Worm (Caenorhabditis elegans) whole organism, L3 larva: Measurements from ENCODE around the gene nhr-4.
A peak's percentile ranks its signal among the peaks of the same experiment; 100 is the strongest.

Experiments
- R02D3.7 ChIP-seq: fragments of 150-350 bp; optimal IDR thresholded peaks from 2 replicates; lab custom pipeline; 2014; ENCODE audit warnings: missing biosample characterization, missing genetic modification characterization
- ZK546.5 ChIP-seq: sonication (generic microtip); optimal IDR thresholded peaks from 2 replicates; lab custom pipeline; 2017; ENCODE audit warnings: missing biosample characterization, missing genetic modification characterization
- aly-2 ChIP-seq: fragments of 150-350 bp; optimal IDR thresholded peaks from 2 replicates; lab custom pipeline; 2014; ENCODE audit warnings: missing biosample characterization, missing genetic modification characterization
- ama-1 ChIP-seq: fragments of 150-350 bp; optimal IDR thresholded peaks from 2 replicates; lab custom pipeline; 2018
- ceh-16 ChIP-seq: sonication (generic microtip); optimal IDR thresholded peaks from 2 replicates; lab custom pipeline; 2017; ENCODE audit warnings: missing biosample characterization, missing genetic modification characterization
- ceh-28 ChIP-seq: fragments of 150-350 bp; optimal IDR thresholded peaks from 2 replicates; lab custom pipeline; 2014; ENCODE audit warnings: missing biosample characterization, missing genetic modification reagents, missing genetic modification characterization
- ceh-82 ChIP-seq: fragments of 150-350 bp; optimal IDR thresholded peaks from 2 replicates; lab custom pipeline; 2014; ENCODE audit warnings: missing biosample characterization, missing genetic modification characterization
- ceh-9 ChIP-seq: sonication (generic microtip); optimal IDR thresholded peaks from 2 replicates; lab custom pipeline; 2018; ENCODE audit warnings: missing biosample characterization, missing genetic modification characterization
- daf-12 ChIP-seq: fragments of 150-350 bp; optimal IDR thresholded peaks from 2 replicates; lab custom pipeline; 2014; ENCODE audit warnings: missing biosample characterization, missing genetic modification reagents, missing genetic modification characterization
- egl-27 ChIP-seq: sonication (generic microtip); optimal IDR thresholded peaks from 4 replicates; lab custom pipeline; 2017; ENCODE audit warnings: missing biosample characterization, missing genetic modification reagents, missing genetic modification characterization
- egl-5 ChIP-seq: fragments of 150-350 bp; optimal IDR thresholded peaks from 2 replicates; lab custom pipeline; 2017; ENCODE audit warnings: missing biosample characterization, missing genetic modification reagents, missing genetic modification characterization, inconsistent platforms
- elt-2 ChIP-seq: sonication (generic microtip); optimal IDR thresholded peaks from 2 replicates; lab custom pipeline; 2016; ENCODE audit warnings: missing genetic modification reagents, mild to moderate bottlenecking, missing genetic modification characterization, missing compliant biosample characterization
- elt-3 ChIP-seq, 3 experiments: fragments of 150-350 bp in 1 of 3; sonication (generic microtip) in 2 of 3; optimal IDR thresholded peaks; 2 replicates in 2 of 3; 4 replicates in 1 of 3; lab custom pipeline; 2014 to 2017; ENCODE audit warnings: missing biosample characterization in 3 of 3, missing genetic modification characterization in 3 of 3
- eor-1 ChIP-seq, 2 experiments: fragments of 150-350 bp; optimal IDR thresholded peaks; 2 replicates each; lab custom pipeline; 2014 to 2018; ENCODE audit warnings: missing biosample characterization in 2 of 2, missing genetic modification characterization in 2 of 2
- fkh-10 ChIP-seq: sonication (generic microtip); optimal IDR thresholded peaks from 2 replicates; lab custom pipeline; 2017; ENCODE audit warnings: missing biosample characterization, missing genetic modification reagents, missing genetic modification characterization
- fkh-2 ChIP-seq: fragments of 150-350 bp; optimal IDR thresholded peaks from 2 replicates; lab custom pipeline; 2014; ENCODE audit warnings: missing biosample characterization, missing genetic modification reagents, missing genetic modification characterization
- fos-1 ChIP-seq: fragments of 150-350 bp; optimal IDR thresholded peaks from 2 replicates; lab custom pipeline; 2014; ENCODE audit warnings: missing biosample characterization, missing genetic modification characterization
- hmg-11 ChIP-seq: sonication (generic microtip); optimal IDR thresholded peaks from 2 replicates; lab custom pipeline; 2016; ENCODE audit warnings: missing genetic modification characterization, missing compliant biosample characterization
- jun-1 ChIP-seq: fragments of 150-350 bp; optimal IDR thresholded peaks from 2 replicates; lab custom pipeline; 2014; ENCODE audit warnings: missing biosample characterization, missing genetic modification reagents, missing genetic modification characterization
- lin-15B ChIP-seq: fragments of 150-350 bp; optimal IDR thresholded peaks from 2 replicates; lab custom pipeline; 2014; ENCODE audit warnings: missing biosample characterization, missing genetic modification characterization
- lin-39 ChIP-seq: fragments of 150-350 bp; optimal IDR thresholded peaks from 2 replicates; lab custom pipeline; 2018; ENCODE audit warnings: missing biosample characterization, missing genetic modification reagents, missing genetic modification characterization
- lsy-12 ChIP-seq: sonication (generic microtip); optimal IDR thresholded peaks from 2 replicates; lab custom pipeline; 2016; ENCODE audit warnings: mild to moderate bottlenecking, missing genetic modification characterization, missing compliant biosample characterization
- mdl-1 ChIP-seq: fragments of 150-350 bp; optimal IDR thresholded peaks from 2 replicates; lab custom pipeline; 2014; ENCODE audit warnings: missing biosample characterization, missing genetic modification characterization
- nhr-11 ChIP-seq: fragments of 150-350 bp; optimal IDR thresholded peaks from 2 replicates; lab custom pipeline; 2014; ENCODE audit warnings: missing biosample characterization, missing genetic modification characterization
- nhr-12 ChIP-seq: fragments of 150-350 bp; optimal IDR thresholded peaks from 2 replicates; lab custom pipeline; 2014; ENCODE audit warnings: missing biosample characterization, missing genetic modification characterization
- nhr-237 ChIP-seq: fragments of 150-350 bp; optimal IDR thresholded peaks from 2 replicates; lab custom pipeline; 2014; ENCODE audit warnings: missing biosample characterization, missing genetic modification characterization
- nhr-25 ChIP-seq: sonication (generic microtip); optimal IDR thresholded peaks from 2 replicates; lab custom pipeline; 2017; ENCODE audit warnings: missing biosample characterization, missing genetic modification characterization
- nhr-28 ChIP-seq: fragments of 150-350 bp; optimal IDR thresholded peaks from 2 replicates; lab custom pipeline; 2014; ENCODE audit warnings: missing biosample characterization, missing genetic modification characterization
- nhr-43 ChIP-seq: sonication (generic microtip); optimal IDR thresholded peaks from 2 replicates; lab custom pipeline; 2016; ENCODE audit warnings: mild to moderate bottlenecking, missing genetic modification characterization, missing compliant biosample characterization; ENCODE audit not compliant: poor library complexity, severe bottlenecking
- nhr-67 ChIP-seq: fragments of 150-350 bp; optimal IDR thresholded peaks from 2 replicates; lab custom pipeline; 2014; ENCODE audit warnings: missing biosample characterization, missing genetic modification characterization
- nhr-76 ChIP-seq: fragments of 150-350 bp; sonication (generic microtip); optimal IDR thresholded peaks from 5 replicates; lab custom pipeline; 2014; ENCODE audit warnings: missing biosample characterization, missing genetic modification characterization
- nhr-77 ChIP-seq: fragments of 150-350 bp; optimal IDR thresholded peaks from 2 replicates; lab custom pipeline; 2014; ENCODE audit warnings: missing biosample characterization, missing genetic modification characterization
- pha-4 ChIP-seq: fragments of 150-350 bp; optimal IDR thresholded peaks from 2 replicates; lab custom pipeline; 2014; ENCODE audit warnings: missing biosample characterization, missing genetic modification reagents, missing genetic modification characterization
- pqm-1 ChIP-seq: fragments of 150-350 bp; optimal IDR thresholded peaks from 2 replicates; lab custom pipeline; 2017; ENCODE audit warnings: missing biosample characterization, missing genetic modification characterization, inconsistent platforms
- sea-2 ChIP-seq: fragments of 150-350 bp; sonication (generic microtip); optimal IDR thresholded peaks from 4 replicates; lab custom pipeline; 2014; ENCODE audit warnings: missing biosample characterization, missing genetic modification reagents, missing genetic modification characterization
- skn-1 ChIP-seq: fragments of 150-350 bp; optimal IDR thresholded peaks from 2 replicates; lab custom pipeline; 2014; ENCODE audit warnings: missing biosample characterization, missing genetic modification characterization
- snpc-4 ChIP-seq: fragments of 150-350 bp; optimal IDR thresholded peaks from 2 replicates; lab custom pipeline; 2014; ENCODE audit warnings: missing biosample characterization, missing genetic modification characterization
- tbx-2 ChIP-seq: sonication (generic microtip); optimal IDR thresholded peaks from 2 replicates; lab custom pipeline; 2016; ENCODE audit warnings: mild to moderate bottlenecking, missing genetic modification characterization, missing compliant biosample characterization
- unc-62 ChIP-seq: fragments of 150-350 bp; sonication (generic microtip); optimal IDR thresholded peaks from 4 replicates; lab custom pipeline; 2014; ENCODE audit warnings: missing biosample characterization, missing genetic modification reagents, missing genetic modification characterization
- zag-1 ChIP-seq: fragments of 150-350 bp; optimal IDR thresholded peaks from 2 replicates; lab custom pipeline; 2014; ENCODE audit warnings: missing biosample characterization, missing genetic modification characterization
- ztf-11 ChIP-seq: fragments of 150-350 bp; optimal IDR thresholded peaks from 2 replicates; lab custom pipeline; 2014; ENCODE audit warnings: missing biosample characterization, missing genetic modification characterization
- ztf-4 ChIP-seq: fragments of 150-350 bp; optimal IDR thresholded peaks from 2 replicates; lab custom pipeline; 2014; ENCODE audit warnings: missing biosample characterization, missing genetic modification characterization

nhr-4 gene

ce11 chrIV:9895088-9895487 is 16.0 kb downstream of the nhr-4 start, which contains the start of gene ssp-32:
ssp-32 (plus strand) TSS chrIV:9895388.
- no peak for TF ChIP-seq mdl-1
- TF ChIP-seq fos-1: no peak
- no peak for TF ChIP-seq ztf-11
- TF ChIP-seq egl-27 (tag; lab: Kevin White, UChicago): no peak
- TF ChIP-seq snpc-4 (tag; lab: Kevin White, UChicago): no peak
- TF ChIP-seq skn-1 (tag; lab: Kevin White, UChicago): no peak
- TF ChIP-seq nhr-237 (tag; lab: Kevin White, UChicago): no peak
- no peak for TF ChIP-seq zag-1 (tag; lab: Kevin White, UChicago)
- no peak for TF ChIP-seq nhr-28 (tag; lab: Kevin White, UChicago)
- no peak for TF ChIP-seq unc-62 (GFP tag; lab: Kevin White, UChicago)
- TF ChIP-seq egl-5: no peak
- TF ChIP-seq nhr-43 (tag; lab: Kevin White, UChicago): no peak
- TF ChIP-seq elt-2: no peak
- no peak for TF ChIP-seq lsy-12 (tag; lab: Kevin White, UChicago)
- no peak for TF ChIP-seq ceh-16 (tag; lab: Kevin White, UChicago)
- TF ChIP-seq nhr-67 (tag; lab: Kevin White, UChicago): no peak
- TF ChIP-seq, all 47 proteins: peak for 0

ce11 chrIV:9898712-9899111 is 19.6 kb downstream of the nhr-4 start, which contains the start of gene tbc-3:
tbc-3 (plus strand) TSS chrIV:9899012.
- no peak for TF ChIP-seq nhr-28 (tag; lab: Kevin White, UChicago)
- no peak for TF ChIP-seq fkh-10 (GFP tag; lab: Kevin White, UChicago)
- TF ChIP-seq tbx-2 (tag; lab: Kevin White, UChicago): no peak
- TF ChIP-seq ztf-4 (tag; lab: Kevin White, UChicago): no peak
- TF ChIP-seq ceh-28 (tag; lab: Kevin White, UChicago): no peak
- TF ChIP-seq aly-2 (tag; lab: Kevin White, UChicago): no peak
- no peak for TF ChIP-seq ceh-16 (tag; lab: Kevin White, UChicago)
- no peak for TF ChIP-seq fkh-2
- no peak for TF ChIP-seq jun-1 (tag; lab: Kevin White, UChicago)
- no peak for TF ChIP-seq ceh-82 (tag; lab: Kevin White, UChicago)
- TF ChIP-seq elt-2: no peak
- TF ChIP-seq nhr-77 (tag; lab: Kevin White, UChicago): no peak
- TF ChIP-seq hmg-11 (tag; lab: Kevin White, UChicago): no peak
- no peak for TF ChIP-seq ztf-11
- TF ChIP-seq mdl-1: no peak
- TF ChIP-seq nhr-12 (tag; lab: Kevin White, UChicago): no peak
- no peak for TF ChIP-seq daf-12 (tag; lab: Kevin White, UChicago)
- no peak for TF ChIP-seq unc-62 (GFP tag; lab: Kevin White, UChicago)
- TF ChIP-seq nhr-67 (tag; lab: Kevin White, UChicago): no peak
- no peak for TF ChIP-seq nhr-76 (tag; lab: Kevin White, UChicago)

DNA sequence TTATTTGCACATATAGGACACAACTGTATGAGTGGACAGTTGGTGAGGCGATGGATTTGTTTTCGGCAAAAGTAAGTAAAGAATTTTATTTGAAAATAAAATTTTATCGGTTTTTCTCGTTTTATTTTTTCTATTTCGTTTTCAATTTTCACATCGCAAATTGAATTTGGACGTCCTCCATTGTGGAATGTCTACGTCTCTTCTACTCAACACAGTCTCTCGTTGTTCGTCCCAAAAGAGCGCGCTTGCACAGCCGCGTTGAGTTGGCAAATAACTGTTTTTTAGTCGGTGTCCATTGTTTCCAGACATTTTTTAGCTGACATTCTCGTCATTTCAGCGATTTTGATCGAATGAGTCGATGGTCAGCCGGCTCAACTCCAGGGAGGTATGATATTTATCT is 20.1 kb downstream of the nhr-4 start:
- TF ChIP-seq nhr-67 (tag; lab: Kevin White, UChicago): no peak
- TF ChIP-seq hmg-11 (tag; lab: Kevin White, UChicago): peak; percentile 7
- peak; percentile 31 for TF ChIP-seq lin-15B (tag; lab: Kevin White, UChicago)
- TF ChIP-seq nhr-11 (tag; lab: Kevin White, UChicago): no peak
- TF ChIP-seq ztf-11: no peak
- no peak for TF ChIP-seq snpc-4 (tag; lab: Kevin White, UChicago)
- TF ChIP-seq ztf-4 (tag; lab: Kevin White, UChicago): no peak
- peak; percentile 34 for TF ChIP-seq pha-4 (tag; lab: Kevin White, UChicago)
- no peak for TF ChIP-seq nhr-12 (tag; lab: Kevin White, UChicago)
- TF ChIP-seq aly-2 (tag; lab: Kevin White, UChicago): no peak
- TF ChIP-seq jun-1 (tag; lab: Kevin White, UChicago): no peak
- no peak for TF ChIP-seq nhr-43 (tag; lab: Kevin White, UChicago)
- no peak for TF ChIP-seq elt-3 (tag; optimal IDR thresholded peaks at IDR 0.05; lab: Kevin White, UChicago)
- TF ChIP-seq ceh-82 (tag; lab: Kevin White, UChicago): no peak

- TF ChIP-seq jun-1 (tag; lab: Kevin White, UChicago): no peak
- TF ChIP-seq, all 47 proteins: peak for 0
Measured at ce11 chrIV:9903608-9904007, 24.5 kb downstream of the nhr-4 start, which contains the start of gene best-13. best-13 (plus strand) TSS chrIV:9903908.

ce11 chrIV:9913064-9913463 is 33.9 kb downstream of the nhr-4 start:
- no peak for TF ChIP-seq ztf-11
- TF ChIP-seq egl-27 (tag; lab: Kevin White, UChicago): no peak
- no peak for TF ChIP-seq R02D3.7 (tag; lab: Kevin White, UChicago)
- TF ChIP-seq nhr-77 (tag; lab: Kevin White, UChicago): no peak
- peak; percentile 55 for TF ChIP-seq nhr-25 (tag; lab: Kevin White, UChicago)
- TF ChIP-seq ceh-16 (tag; lab: Kevin White, UChicago): no peak
- no peak for TF ChIP-seq pqm-1 (tag; lab: Kevin White, UChicago)
- no peak for TF ChIP-seq ceh-82 (tag; lab: Kevin White, UChicago)
- TF ChIP-seq elt-2: no peak
- TF ChIP-seq lin-39 (tag; lab: Kevin White, UChicago): no peak
- TF ChIP-seq fos-1: no peak
- TF ChIP-seq eor-1 (tag; optimal IDR thresholded peaks at IDR 0.05; lab: Kevin White, UChicago): no peak
- no peak for TF ChIP-seq pha-4 (tag; lab: Kevin White, UChicago)
- TF ChIP-seq ama-1 (lab: Kevin White, UChicago): no peak
- no peak for TF ChIP-seq sea-2 (GFP tag; lab: Kevin White, UChicago)
- no peak for TF ChIP-seq ZK546.5 (tag; lab: Kevin White, UChicago)
- TF ChIP-seq nhr-43 (tag; lab: Kevin White, UChicago): peak; percentile 4
- TF ChIP-seq ceh-9 (tag; lab: Kevin White, UChicago): no peak
- no peak for TF ChIP-seq snpc-4 (tag; lab: Kevin White, UChicago)
- TF ChIP-seq skn-1 (tag; lab: Kevin White, UChicago): no peak
- no peak for TF ChIP-seq nhr-28 (tag; lab: Kevin White, UChicago)
- TF ChIP-seq aly-2 (tag; lab: Kevin White, UChicago): no peak
- TF ChIP-seq unc-62 (GFP tag; lab: Kevin White, UChicago): no peak
